Worm (Caenorhabditis elegans) whole organism, late embryonic: ENCODE data around the gene npl-4.2.

Experiments used
- ama-1 ChIP-seq: fragments of 150-350 bp; optimal IDR thresholded peaks from 2 replicates; lab custom pipeline; 2014
- ceh-48 ChIP-seq: sonication (generic microtip); optimal IDR thresholded peaks from 2 replicates; lab custom pipeline; 2016; ENCODE audit warnings: missing genetic modification characterization, inconsistent platforms, missing compliant biosample characterization
- elt-2 ChIP-seq: sonication (generic microtip); optimal IDR thresholded peaks from 2 replicates; lab custom pipeline; 2016; ENCODE audit warnings: missing genetic modification reagents, missing genetic modification characterization, missing compliant biosample characterization
- eyg-1 ChIP-seq: sonication (generic microtip); optimal IDR thresholded peaks from 2 replicates; lab custom pipeline; 2016; ENCODE audit warnings: missing genotype, missing genetic modification characterization, missing compliant biosample characterization
- fkh-10 ChIP-seq: fragments of 150-350 bp; optimal IDR thresholded peaks from 2 replicates; lab custom pipeline; 2014; ENCODE audit warnings: missing biosample characterization, missing genetic modification reagents, missing genetic modification characterization
- hlh-13 ChIP-seq: fragments of 200-800 bp; sonication (Bioruptor generic); optimal IDR thresholded peaks from 2 replicates; lab custom pipeline; 2018; ENCODE audit warnings: mild to moderate bottlenecking, missing genetic modification characterization, missing compliant biosample characterization
- lin-11 ChIP-seq: fragments of 200-800 bp; sonication (Bioruptor generic); optimal IDR thresholded peaks from 2 replicates; lab custom pipeline; 2018; ENCODE audit warnings: mild to moderate bottlenecking, missing genetic modification characterization, missing compliant biosample characterization
- nhr-11 ChIP-seq: fragments of 150-350 bp; optimal IDR thresholded peaks from 2 replicates; lab custom pipeline; 2014; ENCODE audit warnings: missing biosample characterization, missing genetic modification characterization
- pat-9 ChIP-seq: fragments of 200-800 bp; sonication (Bioruptor generic); optimal IDR thresholded peaks from 2 replicates; lab custom pipeline; 2018; ENCODE audit warnings: mild to moderate bottlenecking, missing genetic modification characterization, moderate library complexity, missing compliant biosample characterization
- unc-55 ChIP-seq: sonication (generic microtip); optimal IDR thresholded peaks from 2 replicates; lab custom pipeline; 2017; ENCODE audit warnings: missing biosample characterization, missing genetic modification reagents, missing genetic modification characterization

ce11 chrII:5589690-5590089, 33.0 kb upstream of the npl-4.2 start, which contains the start of gene C17G10.13:
- TF ChIP-seq ceh-48 (tag; lab: Kevin White, UChicago) (no peak), elt-2 (tag; lab: Kevin White, UChicago) (no peak), pat-9 (tag; lab: Kevin White, UChicago) (no peak), lin-11 (tag; lab: Kevin White, UChicago) (no peak), eyg-1 (tag; lab: Kevin White, UChicago) (no peak), ama-1 (lab: Kevin White, UChicago) (no peak), nhr-11 (tag; lab: Kevin White, UChicago) (no peak), unc-55 (GFP tag; lab: Kevin White, UChicago) (no peak), fkh-10 (GFP tag; lab: Kevin White, UChicago) (no peak), hlh-13 (GFP tag; lab: Kevin White, UChicago) (no peak)
